Worm (Caenorhabditis elegans): ENCODE results near the gene nhr-117.

nhr-117 gene

DNA sequence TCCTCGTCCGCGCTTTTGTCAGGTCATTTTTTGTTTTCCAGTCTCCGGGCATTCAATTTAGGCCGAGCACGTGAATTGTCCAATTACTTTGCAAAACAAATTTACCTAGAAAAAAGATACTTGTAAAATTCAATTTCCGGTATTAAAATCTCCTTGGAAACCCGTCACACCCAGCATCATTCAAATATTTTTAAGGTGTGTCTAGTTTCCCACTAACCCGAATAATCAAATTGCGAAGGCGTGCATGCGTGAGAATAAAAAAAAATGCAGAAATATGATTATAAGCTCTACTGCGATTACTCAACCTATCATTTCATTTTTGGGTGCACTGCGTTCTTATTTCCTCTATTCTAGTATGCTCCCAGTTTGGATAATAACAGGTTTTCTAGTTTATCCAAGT is 33.5 kb upstream of the nhr-117 start, which contains the start of gene irld-11:
irld-11 (plus strand) TSS at position 301 of the 400 bp plus-strand sequence.
- TF ChIP-seq lsy-27 (tag; optimal IDR thresholded peaks at IDR 0.05; ENCODE audit: borderline replicate concordance, insufficient read depth) (no peak), ztf-3 (GFP tag; optimal IDR thresholded peaks at IDR 0.05) (no peak), dox-1 (GFP tag; IDR thresholded peaks at IDR 0.05) (no peak), repo-1 (tag; optimal IDR thresholded peaks at IDR 0.05) (no peak)

DNA sequence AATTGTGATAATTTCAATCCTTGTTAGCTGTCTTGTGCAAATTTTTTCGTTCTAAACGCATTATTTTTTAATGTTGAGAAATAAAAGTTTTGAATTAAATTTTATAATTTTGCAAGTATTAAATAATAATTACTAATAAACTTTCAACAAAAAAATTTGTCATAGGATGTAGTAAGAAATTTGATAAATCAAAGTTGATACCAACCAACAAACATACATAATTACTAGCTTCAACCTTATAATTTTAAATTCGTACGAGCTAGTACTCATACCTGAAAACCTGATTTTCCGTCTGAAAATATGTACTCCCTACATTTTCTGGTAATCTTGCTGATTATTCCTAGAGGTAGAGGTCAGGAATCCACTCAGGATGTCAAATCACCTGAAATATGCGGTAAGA is 29.7 kb upstream of the nhr-117 start, which contains the start of gene irld-44:
irld-44 (plus strand) TSS at position 301 of the 400 bp plus-strand sequence.
- TF ChIP-seq ztf-6 (GFP tag; IDR thresholded peaks at IDR 0.05) (no peak), let-526 (GFP tag; IDR thresholded peaks at IDR 0.05) (no peak), egl-44 (GFP tag; IDR thresholded peaks at IDR 0.05) (no peak), lag-1 (GFP tag; IDR thresholded peaks at IDR 0.05) (no peak), ceh-91 (GFP tag; IDR thresholded peaks at IDR 0.05) (no peak), rpc-1 (optimal IDR thresholded peaks at IDR 0.05) (no peak), rpc-1 (tag; optimal IDR thresholded peaks at IDR 0.05) (no peak), Y95B8A.8 (GFP tag; IDR thresholded peaks at IDR 0.05) (no peak), ZK185.1 (tag; optimal IDR thresholded peaks at IDR 0.05; ENCODE audit: poor library complexity, severe bottlenecking) (no peak), aptf-3 (GFP tag; IDR thresholded peaks at IDR 0.05) (no peak), C17E4.6 (GFP tag; IDR thresholded peaks at IDR 0.05) (no peak), rcor-1 (GFP tag; IDR thresholded peaks at IDR 0.05) (no peak), lsy-27 (tag; optimal IDR thresholded peaks at IDR 0.05; ENCODE audit: borderline replicate concordance, insufficient read depth) (no peak)

ce11 chrV:1648000-1648399 is 26.7 kb upstream of the nhr-117 start, which contains the start of gene irld-45:
Gene irld-45, plus strand, starts transcription at chrV:1648300.
- TF ChIP-seq ceh-91 (GFP tag; IDR thresholded peaks at IDR 0.05): no peak
- TF ChIP-seq hlh-26 (GFP tag; conservative IDR thresholded peaks at IDR 0.05): no peak
- TF ChIP-seq ceh-79 (tag; optimal IDR thresholded peaks at IDR 0.05): no peak
- TF ChIP-seq mxl-1 (tag; optimal IDR thresholded peaks at IDR 0.05): no peak
- TF ChIP-seq Y53G8AR.9 (GFP tag; conservative IDR thresholded peaks at IDR 0.05): no peak
- no peak for TF ChIP-seq hlh-12 (tag; optimal IDR thresholded peaks at IDR 0.05)
- TF ChIP-seq ztf-6 (GFP tag; IDR thresholded peaks at IDR 0.05): no peak
- no peak for TF ChIP-seq hsf-1 (GFP tag; IDR thresholded peaks at IDR 0.05)
- no peak for TF ChIP-seq xnd-1 (tag; optimal IDR thresholded peaks at IDR 0.05)
- TF ChIP-seq hrde-1 (tag; optimal IDR thresholded peaks at IDR 0.05; ENCODE audit: borderline replicate concordance): no peak
- no peak for TF ChIP-seq dpff-1 (tag; optimal IDR thresholded peaks at IDR 0.05)
- TF ChIP-seq F33H1.4 (GFP tag; IDR thresholded peaks at IDR 0.05): no peak

DNA sequence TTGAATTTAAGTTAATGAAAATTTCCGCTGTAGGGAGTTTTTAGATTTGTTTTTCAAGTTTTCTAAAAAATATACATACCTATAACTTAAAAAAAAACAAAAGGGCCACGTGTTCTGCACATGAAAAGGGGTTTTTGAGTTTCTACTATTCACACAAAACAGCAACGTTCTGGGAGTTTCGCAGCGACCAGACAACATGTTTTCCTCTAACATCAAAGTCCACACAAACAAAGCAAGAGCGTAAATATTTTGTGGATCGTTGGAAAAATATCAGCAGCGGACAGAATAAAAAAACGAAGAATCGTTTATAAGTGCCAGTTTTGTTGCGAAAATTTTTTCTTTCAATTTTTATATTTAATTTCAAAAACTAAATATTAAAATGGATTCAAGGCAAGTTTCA is 22.6 kb upstream of the nhr-117 start, which contains the start of gene alh-2:
alh-2 (plus strand) TSS at position 284 of the 400 bp plus-strand sequence.
- TF ChIP-seq snpc-1.1 (tag; optimal IDR thresholded peaks at IDR 0.05; ENCODE audit: insufficient read depth) (no peak), ccch-3 (GFP tag; optimal IDR thresholded peaks at IDR 0.05) (no peak), F57A8.1 (GFP tag; optimal IDR thresholded peaks at IDR 0.05) (no peak), ceh-27 (GFP tag; optimal IDR thresholded peaks at IDR 0.05) (no peak), Y53G8AR.9 (GFP tag; conservative IDR thresholded peaks at IDR 0.05) (no peak), nhr-90 (tag; optimal IDR thresholded peaks at IDR 0.05) (no peak), Y56A3A.18 (GFP tag; IDR thresholded peaks at IDR 0.05) (no peak)

- TF ChIP-seq F57C9.4 (tag; optimal IDR thresholded peaks at IDR 0.05) (no peak), nfya-2 (GFP tag; IDR thresholded peaks at IDR 0.05) (0 out of 2 replicates have a peak, but pooled peaks have one; percentile 55)
These were observed 21.4 kb upstream of the nhr-117 start for ce11 chrV:1642768-1643167.

Data from whole organism, young adult.